Worm (Caenorhabditis elegans) whole organism, L3 larva: ENCODE results near the gene egas-1.

Experiments used
- ZK546.5 ChIP-seq: sonication (generic microtip); optimal IDR thresholded peaks from 2 replicates; lab custom pipeline; 2017; ENCODE audit warnings: missing biosample characterization, missing genetic modification characterization
- ama-1 ChIP-seq: fragments of 150-350 bp; optimal IDR thresholded peaks from 2 replicates; lab custom pipeline; 2018
- ceh-16 ChIP-seq: sonication (generic microtip); optimal IDR thresholded peaks from 2 replicates; lab custom pipeline; 2017; ENCODE audit warnings: missing biosample characterization, missing genetic modification characterization
- ceh-28 ChIP-seq: fragments of 150-350 bp; optimal IDR thresholded peaks from 2 replicates; lab custom pipeline; 2014; ENCODE audit warnings: missing biosample characterization, missing genetic modification reagents, missing genetic modification characterization
- elt-2 ChIP-seq: sonication (generic microtip); optimal IDR thresholded peaks from 2 replicates; lab custom pipeline; 2016; ENCODE audit warnings: missing genetic modification reagents, mild to moderate bottlenecking, missing genetic modification characterization, missing compliant biosample characterization
- fkh-2 ChIP-seq: fragments of 150-350 bp; optimal IDR thresholded peaks from 2 replicates; lab custom pipeline; 2014; ENCODE audit warnings: missing biosample characterization, missing genetic modification reagents, missing genetic modification characterization
- hmg-11 ChIP-seq: sonication (generic microtip); optimal IDR thresholded peaks from 2 replicates; lab custom pipeline; 2016; ENCODE audit warnings: missing genetic modification characterization, missing compliant biosample characterization
- jun-1 ChIP-seq: fragments of 150-350 bp; optimal IDR thresholded peaks from 2 replicates; lab custom pipeline; 2014; ENCODE audit warnings: missing biosample characterization, missing genetic modification reagents, missing genetic modification characterization
- nhr-237 ChIP-seq: fragments of 150-350 bp; optimal IDR thresholded peaks from 2 replicates; lab custom pipeline; 2014; ENCODE audit warnings: missing biosample characterization, missing genetic modification characterization
- nhr-28 ChIP-seq: fragments of 150-350 bp; optimal IDR thresholded peaks from 2 replicates; lab custom pipeline; 2014; ENCODE audit warnings: missing biosample characterization, missing genetic modification characterization
- nhr-43 ChIP-seq: sonication (generic microtip); optimal IDR thresholded peaks from 2 replicates; lab custom pipeline; 2016; ENCODE audit warnings: mild to moderate bottlenecking, missing genetic modification characterization, missing compliant biosample characterization; ENCODE audit not compliant: poor library complexity, severe bottlenecking
- pha-4 ChIP-seq: fragments of 150-350 bp; optimal IDR thresholded peaks from 2 replicates; lab custom pipeline; 2014; ENCODE audit warnings: missing biosample characterization, missing genetic modification reagents, missing genetic modification characterization
- pqm-1 ChIP-seq: fragments of 150-350 bp; optimal IDR thresholded peaks from 2 replicates; lab custom pipeline; 2017; ENCODE audit warnings: missing biosample characterization, missing genetic modification characterization, inconsistent platforms
- sea-2 ChIP-seq: fragments of 150-350 bp; sonication (generic microtip); optimal IDR thresholded peaks from 4 replicates; lab custom pipeline; 2014; ENCODE audit warnings: missing biosample characterization, missing genetic modification reagents, missing genetic modification characterization
- skn-1 ChIP-seq: fragments of 150-350 bp; optimal IDR thresholded peaks from 2 replicates; lab custom pipeline; 2014; ENCODE audit warnings: missing biosample characterization, missing genetic modification characterization
- snpc-4 ChIP-seq: fragments of 150-350 bp; optimal IDR thresholded peaks from 2 replicates; lab custom pipeline; 2014; ENCODE audit warnings: missing biosample characterization, missing genetic modification characterization
- zag-1 ChIP-seq: fragments of 150-350 bp; optimal IDR thresholded peaks from 2 replicates; lab custom pipeline; 2014; ENCODE audit warnings: missing biosample characterization, missing genetic modification characterization
- ztf-4 ChIP-seq: fragments of 150-350 bp; optimal IDR thresholded peaks from 2 replicates; lab custom pipeline; 2014; ENCODE audit warnings: missing biosample characterization, missing genetic modification characterization

Gene egas-1

DNA sequence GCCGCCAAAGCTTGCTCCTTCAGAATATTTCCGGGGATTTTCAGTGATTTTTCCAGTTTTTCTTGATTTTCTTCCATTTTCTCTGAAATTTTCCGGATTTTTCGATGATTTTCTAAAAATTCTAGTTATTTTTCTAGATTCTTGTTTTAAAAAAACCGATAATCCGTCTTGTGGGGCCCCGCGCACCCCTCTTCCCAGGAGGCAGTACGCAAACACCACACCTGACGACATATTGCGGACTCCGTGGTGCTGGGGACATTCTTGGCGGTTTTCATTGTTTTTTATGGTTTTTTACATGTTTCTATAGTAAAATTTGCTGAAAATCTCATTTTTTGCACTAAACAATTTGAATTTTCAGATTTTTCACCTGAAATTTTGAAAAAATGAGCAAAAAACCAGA, 49.6 kb downstream of the egas-1 start, which contains the start of the genes ubc-19 and Y69H2.7:
Gene ubc-19, minus strand, starts transcription at position 82 of the 400 bp plus-strand sequence.
Gene Y69H2.7, plus strand, starts transcription at position 309 of the 400 bp plus-strand sequence.
- TF ChIP-seq hmg-11 (tag; lab: Kevin White, UChicago): peak; percentile 70
- TF ChIP-seq fkh-2 (tag; lab: Kevin White, UChicago): no peak
- no peak for TF ChIP-seq nhr-43 (tag; lab: Kevin White, UChicago)
- no peak for TF ChIP-seq ceh-28
- no peak for TF ChIP-seq ceh-16 (tag; lab: Kevin White, UChicago)
- no peak for TF ChIP-seq elt-2 (tag; lab: Kevin White, UChicago)
- TF ChIP-seq snpc-4 (tag; lab: Kevin White, UChicago): peak; percentile 41
- no peak for TF ChIP-seq sea-2 (GFP tag; lab: Kevin White, UChicago)
- peak; percentile 24 for TF ChIP-seq pha-4 (tag; lab: Kevin White, UChicago)

DNA sequence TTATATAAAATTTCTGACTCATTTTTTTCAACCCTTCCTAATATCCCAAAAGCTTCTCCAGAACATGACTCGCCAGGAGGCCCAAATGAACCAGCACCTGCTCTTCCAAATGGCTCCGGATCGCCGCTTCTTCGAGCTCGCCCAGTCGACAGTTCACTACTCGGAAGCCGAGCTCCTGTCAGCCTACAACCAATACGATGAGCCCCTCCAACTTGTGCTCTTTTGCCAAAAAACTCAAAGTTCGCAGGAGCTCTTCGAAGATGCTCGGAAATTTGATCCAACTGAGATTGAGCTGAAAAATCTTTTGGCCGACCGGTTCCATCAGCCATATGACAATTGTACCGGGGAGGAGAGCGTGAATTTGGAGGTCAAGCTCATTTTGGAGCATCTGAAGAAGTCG, 55.4 kb downstream of the egas-1 start:
- TF ChIP-seq ZK546.5 (no peak), skn-1 (tag; lab: Kevin White, UChicago) (no peak), zag-1 (tag; lab: Kevin White, UChicago) (no peak), nhr-237 (tag; lab: Kevin White, UChicago) (no peak), ceh-28 (no peak), ztf-4 (tag; lab: Kevin White, UChicago) (no peak), ama-1 (lab: Kevin White, UChicago) (no peak), elt-2 (tag; lab: Kevin White, UChicago) (no peak), pqm-1 (tag; lab: Kevin White, UChicago) (no peak), nhr-28 (tag; lab: Kevin White, UChicago) (no peak), jun-1 (tag; lab: Kevin White, UChicago) (no peak)
